Fruit fly (Drosophila melanogaster) whole organism, embryonic: Measurements from ENCODE around the gene Wdr59.

Source experiments
- Ada2b ChIP-seq: fragments of 200-800 bp; sonication (Bioruptor generic); IDR thresholded peaks from 2 replicates; pipeline ENCODE4 v1.3.6; 2022; ENCODE audit warnings: missing biosample characterization, missing genetic modification characterization
- Adf1 ChIP-seq: fragments of 200-800 bp; sonication (Bioruptor generic); IDR thresholded peaks from 2 replicates; pipeline ENCODE4 v1.3.6; 2022; ENCODE audit warnings: missing biosample characterization, missing genetic modification characterization
- Aef1 ChIP-seq: fragments of 200-800 bp; sonication (Bioruptor generic); IDR thresholded peaks from 3 replicates; pipeline ENCODE4 v1.3.6; 2022; ENCODE audit warnings: missing biosample characterization, missing genetic modification characterization
- BtbVII ChIP-seq: fragments of 200-800 bp; sonication (Bioruptor generic); optimal IDR thresholded peaks from 3 replicates; lab custom pipeline; 2017; ENCODE audit warnings: missing biosample characterization, mild to moderate bottlenecking, missing genetic modification characterization
- CG12299 ChIP-seq: fragments of 200-800 bp; sonication (Bioruptor generic); optimal IDR thresholded peaks from 2 replicates; lab custom pipeline; 2018; ENCODE audit warnings: missing biosample characterization, mild to moderate bottlenecking, missing genetic modification characterization
- CG12659 ChIP-seq: fragments of 200-800 bp; sonication (Bioruptor generic); optimal IDR thresholded peaks from 3 replicates; lab custom pipeline; 2017; ENCODE audit warnings: mild to moderate bottlenecking, missing biosample characterization, missing genetic modification reagents, missing genetic modification characterization
- CG15479 ChIP-seq: fragments of 200-800 bp; sonication (Bioruptor generic); optimal IDR thresholded peaks from 3 replicates; lab custom pipeline; 2019; ENCODE audit warnings: missing biosample characterization, mild to moderate bottlenecking, missing genetic modification characterization, moderate library complexity
- CG17568 ChIP-seq: fragments of 200-800 bp; sonication (Bioruptor generic); optimal IDR thresholded peaks from 2 replicates; lab custom pipeline; 2018; ENCODE audit warnings: missing biosample characterization, mild to moderate bottlenecking, missing genetic modification characterization, moderate library complexity
- CG17912 ChIP-seq: fragments of 200-800 bp; sonication (Bioruptor generic); optimal IDR thresholded peaks from 2 replicates; lab custom pipeline; 2018; ENCODE audit warnings: missing biosample characterization, mild to moderate bottlenecking, missing genetic modification characterization
- CG1792 ChIP-seq: fragments of 200-800 bp; sonication (Bioruptor generic); optimal IDR thresholded peaks from 2 replicates; lab custom pipeline; 2016; ENCODE audit warnings: missing biosample characterization, missing genetic modification characterization
- CG3163 ChIP-seq: fragments of 200-800 bp; sonication (Bioruptor generic); optimal IDR thresholded peaks from 3 replicates; lab custom pipeline; 2016; ENCODE audit warnings: missing biosample characterization, missing genetic modification characterization
- CG4424 ChIP-seq: fragments of 200-800 bp; sonication (Bioruptor generic); optimal IDR thresholded peaks from 3 replicates; lab custom pipeline; 2016; ENCODE audit warnings: missing biosample characterization, missing genetic modification characterization
- CG6254 ChIP-seq: fragments of 200-800 bp; sonication (Bioruptor generic); optimal IDR thresholded peaks from 3 replicates; lab custom pipeline; 2017; ENCODE audit warnings: mild to moderate bottlenecking, missing biosample characterization, missing genetic modification reagents, missing genetic modification characterization
- CG7372 ChIP-seq: fragments of 200-800 bp; sonication (Bioruptor generic); IDR thresholded peaks from 2 replicates; pipeline ENCODE4 v1.3.6; 2022; ENCODE audit warnings: missing biosample characterization, missing genetic modification characterization
- CG7745 ChIP-seq: fragments of 200-800 bp; sonication (Bioruptor generic); optimal IDR thresholded peaks from 2 replicates; lab custom pipeline; 2018; ENCODE audit warnings: missing biosample characterization, mild to moderate bottlenecking, missing genetic modification characterization, moderate library complexity
- CHES-1-like ChIP-seq: fragments of 200-800 bp; sonication (Bioruptor generic); optimal IDR thresholded peaks from 2 replicates; lab custom pipeline; 2016; ENCODE audit warnings: missing biosample characterization, missing genetic modification characterization
- Dbx ChIP-seq: fragments of 200-800 bp; sonication (Bioruptor generic); IDR thresholded peaks from 3 replicates; pipeline ENCODE4 v1.3.6; 2022; ENCODE audit warnings: missing biosample characterization, missing genetic modification characterization
- Dek ChIP-seq: fragments of 200-800 bp; sonication (Bioruptor generic); optimal IDR thresholded peaks from 3 replicates; lab custom pipeline; 2019; ENCODE audit warnings: missing biosample characterization, mild to moderate bottlenecking, missing genetic modification characterization, moderate library complexity
- Dip3 ChIP-seq: fragments of 200-800 bp; sonication (Bioruptor generic); optimal IDR thresholded peaks from 3 replicates; lab custom pipeline; 2016; ENCODE audit warnings: missing biosample characterization, missing genetic modification characterization
- Dref ChIP-seq: fragments of 200-800 bp; sonication (Bioruptor generic); IDR thresholded peaks from 2 replicates; pipeline ENCODE4 v1.3.6; 2022; ENCODE audit warnings: missing biosample characterization, missing genetic modification characterization
- Drgx ChIP-seq: fragments of 200-800 bp; sonication (Bioruptor generic); IDR thresholded peaks from 2 replicates; pipeline ENCODE4 v1.3.6; 2022; ENCODE audit warnings: missing biosample characterization, missing genetic modification characterization
- Ets97D ChIP-seq: fragments of 200-800 bp; sonication (Bioruptor generic); optimal IDR thresholded peaks from 3 replicates; lab custom pipeline; 2016; ENCODE audit warnings: missing biosample characterization, missing genetic modification characterization
- H15 ChIP-seq: fragments of 200-800 bp; sonication (Bioruptor generic); IDR thresholded peaks from 3 replicates; pipeline ENCODE4 v1.3.6; 2022; ENCODE audit warnings: missing biosample characterization, missing genetic modification characterization
- Hr3 ChIP-seq: fragments of 200-800 bp; sonication (Bioruptor generic); optimal IDR thresholded peaks from 3 replicates; lab custom pipeline; 2016; ENCODE audit warnings: missing biosample characterization, missing genetic modification characterization
- MTF-1 ChIP-seq: fragments of 200-800 bp; sonication (Bioruptor generic); optimal IDR thresholded peaks from 2 replicates; lab custom pipeline; 2018; ENCODE audit warnings: missing biosample characterization, mild to moderate bottlenecking, missing genetic modification characterization, borderline replicate concordance
- NK7.1 ChIP-seq: fragments of 200-800 bp; sonication (Bioruptor generic); optimal IDR thresholded peaks from 3 replicates; lab custom pipeline; 2016; ENCODE audit warnings: missing biosample characterization, missing genetic modification characterization
- NfI ChIP-seq: fragments of 200-800 bp; sonication (Bioruptor generic); optimal IDR thresholded peaks from 3 replicates; lab custom pipeline; 2018; ENCODE audit warnings: missing biosample characterization, mild to moderate bottlenecking, missing genetic modification characterization, moderate library complexity
- Sox100B ChIP-seq: fragments of 200-800 bp; sonication (Bioruptor generic); optimal IDR thresholded peaks from 3 replicates; lab custom pipeline; 2018; ENCODE audit warnings: missing biosample characterization, mild to moderate bottlenecking, missing genetic modification characterization
- Sry-β ChIP-seq: fragments of 200-800 bp; sonication (Bioruptor generic); optimal IDR thresholded peaks from 2 replicates; lab custom pipeline; 2018; ENCODE audit warnings: missing biosample characterization, mild to moderate bottlenecking, missing genetic modification characterization, moderate library complexity
- Ssrp ChIP-seq: fragments of 200-800 bp; sonication (Bioruptor generic); optimal IDR thresholded peaks from 2 replicates; lab custom pipeline; 2018; ENCODE audit warnings: missing biosample characterization, mild to moderate bottlenecking, missing genetic modification characterization, moderate library complexity
- abd-A ChIP-seq: fragments of 200-800 bp; sonication (Bioruptor generic); optimal IDR thresholded peaks from 3 replicates; lab custom pipeline; 2019; ENCODE audit warnings: missing biosample characterization, mild to moderate bottlenecking, missing genetic modification characterization, moderate library complexity
- bbx ChIP-seq: fragments of 200-800 bp; sonication (Bioruptor generic); IDR thresholded peaks from 2 replicates; pipeline ENCODE4 v1.3.6; 2022; ENCODE audit warnings: missing biosample characterization, missing genetic modification characterization; ENCODE audit not compliant: partially characterized antibody
- corto ChIP-seq: fragments of 200-800 bp; sonication (Bioruptor generic); optimal IDR thresholded peaks from 2 replicates; lab custom pipeline; 2016; ENCODE audit warnings: missing biosample characterization, mild to moderate bottlenecking, missing genetic modification characterization, moderate library complexity
- crp ChIP-seq, 2 experiments: fragments of 200-800 bp; sonication (Bioruptor generic); optimal IDR thresholded peaks; 2 replicates in 1 of 2; 3 replicates in 1 of 2; lab custom pipeline; 2017; ENCODE audit warnings: missing biosample characterization in 2 of 2, missing genetic modification characterization in 2 of 2, mild to moderate bottlenecking in 1 of 2, moderate library complexity in 1 of 2
- danr ChIP-seq: fragments of 200-800 bp; sonication (Bioruptor generic); IDR thresholded peaks from 2 replicates; pipeline ENCODE4 v1.3.6; 2022; ENCODE audit warnings: missing biosample characterization, missing genetic modification characterization
- esg ChIP-seq: fragments of 200-800 bp; sonication (Bioruptor generic); conservative IDR thresholded peaks from 2 replicates; pipeline ENCODE4 v1.3.6; 2022; ENCODE audit warnings: missing biosample characterization, missing genetic modification characterization
- ewg ChIP-seq: fragments of 200-800 bp; sonication (Bioruptor generic); optimal IDR thresholded peaks from 3 replicates; lab custom pipeline; 2017; ENCODE audit warnings: mild to moderate bottlenecking, missing biosample characterization, missing genetic modification reagents, missing genetic modification characterization
- fd64A ChIP-seq: fragments of 200-800 bp; sonication (Bioruptor generic); optimal IDR thresholded peaks from 3 replicates; lab custom pipeline; 2018; ENCODE audit warnings: missing biosample characterization, mild to moderate bottlenecking, missing genetic modification characterization
- gce ChIP-seq: fragments of 200-800 bp; sonication (Bioruptor generic); IDR thresholded peaks from 3 replicates; pipeline ENCODE4 v1.3.6; 2022; ENCODE audit warnings: missing biosample characterization, missing genetic modification characterization
- gt ChIP-seq: fragments of 200-800 bp; sonication (Bioruptor generic); IDR thresholded peaks from 2 replicates; pipeline ENCODE4 v1.3.6; 2022; ENCODE audit warnings: missing biosample characterization, missing genetic modification characterization
- her ChIP-seq: fragments of 200-800 bp; sonication (Bioruptor generic); optimal IDR thresholded peaks from 2 replicates; lab custom pipeline; 2016; ENCODE audit warnings: missing biosample characterization, missing genetic modification characterization
- lbe ChIP-seq: fragments of 200-800 bp; sonication (Bioruptor generic); optimal IDR thresholded peaks from 2 replicates; lab custom pipeline; 2016; ENCODE audit warnings: missing biosample characterization, mild to moderate bottlenecking, missing genetic modification characterization
- lov ChIP-seq, 2 experiments: fragments of 200-800 bp in 1 of 2; fragments of >200 bp in 1 of 2; sonication (Bioruptor generic) in 1 of 2; IDR thresholded peaks in 1 of 2; optimal IDR thresholded peaks in 1 of 2; 2 replicates in 1 of 2; 3 replicates in 1 of 2; pipeline versions ENCODE4 v1.3.6 to Lab custom; 2017 to 2022; ENCODE audit warnings: missing biosample characterization in 1 of 2, missing genetic modification characterization in 1 of 2
- sisA ChIP-seq: fragments of 200-800 bp; sonication (Bioruptor generic); IDR thresholded peaks from 2 replicates; pipeline ENCODE4 v1.3.6; 2022; ENCODE audit warnings: missing biosample characterization, missing genetic modification characterization
- sug ChIP-seq: fragments of 200-800 bp; optimal IDR thresholded peaks from 2 replicates; lab custom pipeline; 2019; ENCODE audit warnings: missing biosample characterization, mild to moderate bottlenecking, missing genetic modification characterization, moderate library complexity
- tin ChIP-seq: fragments of 200-800 bp; sonication (Bioruptor generic); optimal IDR thresholded peaks from 3 replicates; lab custom pipeline; 2016; ENCODE audit warnings: missing biosample characterization, missing genetic modification characterization
- tna ChIP-seq: fragments of 200-800 bp; sonication (Bioruptor generic); IDR thresholded peaks from 2 replicates; pipeline ENCODE4 v1.3.6; 2022; ENCODE audit warnings: missing biosample characterization, missing genetic modification characterization; ENCODE audit not compliant: partially characterized antibody
- usp ChIP-seq: fragments of >200 bp; optimal IDR thresholded peaks from 2 replicates; lab custom pipeline; 2017; ENCODE audit warnings: missing biosample characterization, missing genetic modification characterization
- vvl ChIP-seq: fragments of 200-800 bp; sonication (Bioruptor generic); IDR thresholded peaks from 2 replicates; pipeline ENCODE4 v1.3.6; 2022; ENCODE audit warnings: missing biosample characterization, missing genetic modification characterization
- zen ChIP-seq: fragments of 200-800 bp; sonication (Bioruptor generic); optimal IDR thresholded peaks from 3 replicates; lab custom pipeline; 2018; ENCODE audit warnings: missing biosample characterization, mild to moderate bottlenecking, missing genetic modification characterization, moderate library complexity

Gene Wdr59

dm6 chr2L:11106562-11106962 lies 15.3 kb downstream of the Wdr59 start, which contains the start of gene Reps (continued):
- TF ChIP-seq CG15479: peak; percentile 78
- TF ChIP-seq her (GFP tag; lab: Kevin White, UChicago): peak; percentile 88
- TF ChIP-seq Ada2b (GFP tag; lab: Robert Waterston, UW): peak; percentile 98
- peak; percentile 94 for TF ChIP-seq fd64A (GFP tag; lab: Kevin White, UChicago)
- TF ChIP-seq Hr3 (GFP tag; lab: Kevin White, UChicago): peak; percentile 99
- TF ChIP-seq NfI (GFP tag; lab: Kevin White, UChicago): peak; percentile 98
- no peak for TF ChIP-seq tna (GFP tag; lab: Robert Waterston, UW)
- peak; percentile 99 for TF ChIP-seq H15 (GFP tag; lab: Robert Waterston, UW)
- TF ChIP-seq Dref (GFP tag; lab: Robert Waterston, UW): peak; percentile 90
- TF ChIP-seq crp (GFP tag; optimal IDR thresholded peaks at IDR 0.05; lab: Kevin White, UChicago): peak; percentile 33 to 84
- peak; percentile 99 for TF ChIP-seq CG7372 (GFP tag; lab: Robert Waterston, UW)
- peak; percentile 98 for TF ChIP-seq Drgx
- TF ChIP-seq usp (GFP tag; lab: Kevin White, UChicago): no peak
- peak; percentile 98 for TF ChIP-seq gt (GFP tag; lab: Robert Waterston, UW)
- TF ChIP-seq CG7745 (tag; lab: Kevin White, UChicago): peak; percentile 82
- TF ChIP-seq abd-A (tag; lab: Kevin White, UChicago): no peak
- TF ChIP-seq tin (GFP tag; lab: Kevin White, UChicago): peak; percentile 99
- peak; percentile 97 for TF ChIP-seq CG12299 (tag; lab: Kevin White, UChicago)
- TF ChIP-seq Dbx (GFP tag; lab: Robert Waterston, UW): peak; percentile 99
- TF ChIP-seq sug (tag; lab: Kevin White, UChicago): peak; percentile 97
- TF ChIP-seq ewg: peak; percentile 97
- peak; percentile 99 for TF ChIP-seq esg (GFP tag; lab: Robert Waterston, UW)
- TF ChIP-seq NK7.1: peak; percentile 92
- TF ChIP-seq Sox100B (GFP tag; lab: Kevin White, UChicago): peak; percentile 97
- TF ChIP-seq CHES-1-like: peak; percentile 96
- peak; percentile 63 for TF ChIP-seq bbx (GFP tag; lab: Robert Waterston, UW)
- TF ChIP-seq lbe (GFP tag; lab: Kevin White, UChicago): peak; percentile 96
- TF ChIP-seq Sry-β (GFP tag; lab: Kevin White, UChicago): peak; percentile 73
- TF ChIP-seq CG17568 (GFP tag; lab: Kevin White, UChicago): peak; percentile 97
- TF ChIP-seq vvl (GFP tag; lab: Robert Waterston, UW): peak; percentile 99
- peak; percentile 95 for TF ChIP-seq CG1792 (GFP tag; lab: Kevin White, UChicago)
- TF ChIP-seq Dip3 (GFP tag; lab: Kevin White, UChicago): peak; percentile 98
- peak; percentile 97 for TF ChIP-seq BtbVII (GFP tag; lab: Kevin White, UChicago)
- peak; percentile 95 for TF ChIP-seq MTF-1 (GFP tag; lab: Kevin White, UChicago)
- peak; percentile 99 for TF ChIP-seq Ssrp (tag; lab: Kevin White, UChicago)
- TF ChIP-seq Adf1 (GFP tag; lab: Robert Waterston, UW): peak; percentile 86
- peak; percentile 98 for TF ChIP-seq danr (GFP tag; lab: Robert Waterston, UW)
- peak; percentile 95 for TF ChIP-seq Ets97D (GFP tag; lab: Kevin White, UChicago)
- TF ChIP-seq lov (optimal IDR thresholded peaks at IDR 0.05; lab: Kevin White, UChicago): no peak
- peak; percentile 98 for TF ChIP-seq lov (GFP tag; IDR thresholded peaks at IDR 0.05; lab: Robert Waterston, UW)
- TF ChIP-seq zen (tag; lab: Kevin White, UChicago): peak; percentile 99
- peak; percentile 94 for TF ChIP-seq CG17912 (GFP tag; lab: Kevin White, UChicago)
- peak; percentile 96 for TF ChIP-seq CG6254 (GFP tag; lab: Kevin White, UChicago)
- peak; percentile 97 for TF ChIP-seq gce (GFP tag; lab: Robert Waterston, UW)
- TF ChIP-seq CG4424: peak; percentile 99
- peak; percentile 99 for TF ChIP-seq sisA (GFP tag; lab: Robert Waterston, UW)
- TF ChIP-seq corto: peak; percentile 90
- peak; percentile 99 for TF ChIP-seq Aef1 (GFP tag; lab: Robert Waterston, UW)
- TF ChIP-seq CG12659: peak; percentile 99
- peak; percentile 86 for TF ChIP-seq CG3163 (GFP tag; lab: Kevin White, UChicago)
- TF ChIP-seq Dek: peak; percentile 97
